Fruit fly (Drosophila melanogaster) whole organism, embryonic: Measurements from ENCODE around the gene CG1999.

ENCODE experiments used
- BEAF-32 ChIP-seq: fragments of 200-800 bp; sonication (Bioruptor generic); optimal IDR thresholded peaks from 3 replicates; lab custom pipeline; 2017; ENCODE audit warnings: missing biosample characterization, missing genetic modification characterization, mild to moderate bottlenecking, moderate library complexity, missing genetic modification reagents
- C15 ChIP-seq: fragments of 200-800 bp; sonication (Bioruptor generic); IDR thresholded peaks from 3 replicates; pipeline ENCODE4 v1.3.6; 2022; ENCODE audit warnings: missing biosample characterization, missing genetic modification characterization
- CG10565 ChIP-seq: fragments of 200-800 bp; sonication (Bioruptor generic); optimal IDR thresholded peaks from 3 replicates; lab custom pipeline; 2016; ENCODE audit warnings: missing biosample characterization, mild to moderate bottlenecking, missing genetic modification characterization
- CG10979 ChIP-seq: fragments of 200-800 bp; sonication (Bioruptor generic); optimal IDR thresholded peaks from 2 replicates; lab custom pipeline; 2018; ENCODE audit warnings: missing biosample characterization, mild to moderate bottlenecking, missing genetic modification characterization, moderate library complexity
- CG14860 ChIP-seq: fragments of 200-800 bp; sonication (Bioruptor generic); IDR thresholded peaks from 3 replicates; pipeline ENCODE4 v1.3.6; 2022; ENCODE audit warnings: missing biosample characterization, missing genetic modification characterization; ENCODE audit not compliant: partially characterized antibody
- CG17359 ChIP-seq: fragments of 200-800 bp; sonication (Bioruptor generic); optimal IDR thresholded peaks from 3 replicates; lab custom pipeline; 2018; ENCODE audit warnings: missing biosample characterization, mild to moderate bottlenecking, missing genetic modification characterization, moderate library complexity
- CG17385 ChIP-seq: fragments of 200-800 bp; sonication (Bioruptor generic); optimal IDR thresholded peaks from 3 replicates; lab custom pipeline; 2018; ENCODE audit warnings: missing biosample characterization, mild to moderate bottlenecking, missing genetic modification characterization
- CG2875 ChIP-seq: fragments of 200-800 bp; sonication (Bioruptor generic); optimal IDR thresholded peaks from 2 replicates; lab custom pipeline; 2017; ENCODE audit warnings: missing biosample characterization, mild to moderate bottlenecking, missing genetic modification characterization, missing genetic modification reagents
- CG4617 ChIP-seq: fragments of 200-800 bp; sonication (Bioruptor generic); optimal IDR thresholded peaks from 3 replicates; lab custom pipeline; 2016; ENCODE audit warnings: missing biosample characterization, missing genetic modification characterization, borderline replicate concordance
- CG9932 ChIP-seq: fragments of 200-800 bp; sonication (Bioruptor generic); IDR thresholded peaks from 2 replicates; pipeline ENCODE4 v1.3.6; 2022; ENCODE audit warnings: missing biosample characterization, missing genetic modification characterization
- CTCF ChIP-seq: fragments of 200-800 bp; sonication (Bioruptor generic); optimal IDR thresholded peaks from 2 replicates; lab custom pipeline; 2017; ENCODE audit warnings: missing biosample characterization, mild to moderate bottlenecking, missing genetic modification characterization, moderate library complexity
- Deaf1 ChIP-seq: fragments of 200-800 bp; optimal IDR thresholded peaks from 3 replicates; lab custom pipeline; 2019; ENCODE audit warnings: missing biosample characterization, mild to moderate bottlenecking, missing genetic modification characterization, moderate library complexity
- Dip2 ChIP-seq: fragments of 200-800 bp; sonication (Bioruptor generic); IDR thresholded peaks from 2 replicates; pipeline ENCODE4 v1.3.6; 2022; ENCODE audit warnings: missing biosample characterization, missing genetic modification characterization
- Dll ChIP-seq: fragments of 200-800 bp; sonication (Bioruptor generic); IDR thresholded peaks from 4 replicates; pipeline ENCODE4 v1.3.6; 2022; ENCODE audit warnings: missing biosample characterization, missing genetic modification characterization; ENCODE audit not compliant: partially characterized antibody
- Dref ChIP-seq: fragments of 200-800 bp; sonication (Bioruptor generic); IDR thresholded peaks from 2 replicates; pipeline ENCODE4 v1.3.6; 2022; ENCODE audit warnings: missing biosample characterization, missing genetic modification characterization
- Hr51 ChIP-seq, 2 experiments: fragments of 200-800 bp; sonication (Bioruptor generic); optimal IDR thresholded peaks; 2 replicates in 1 of 2; 3 replicates in 1 of 2; lab custom pipeline; 2016 to 2018; ENCODE audit warnings: missing biosample characterization in 2 of 2, missing genetic modification characterization in 2 of 2, mild to moderate bottlenecking in 1 of 2, moderate library complexity in 1 of 2
- Jarid2 ChIP-seq: fragments of 200-800 bp; sonication (Bioruptor generic); optimal IDR thresholded peaks from 3 replicates; lab custom pipeline; 2017; ENCODE audit warnings: mild to moderate bottlenecking, missing biosample characterization, missing genetic modification reagents, missing genetic modification characterization
- Max ChIP-seq: fragments of 200-800 bp; sonication (Bioruptor generic); optimal IDR thresholded peaks from 2 replicates; lab custom pipeline; 2016; ENCODE audit warnings: missing biosample characterization, mild to moderate bottlenecking, missing genetic modification characterization
- Oli ChIP-seq: fragments of 200-800 bp; sonication (Bioruptor generic); optimal IDR thresholded peaks from 2 replicates; lab custom pipeline; 2018; ENCODE audit warnings: missing biosample characterization, mild to moderate bottlenecking, missing genetic modification characterization, moderate library complexity
- Spps ChIP-seq: fragments of 200-800 bp; sonication (Bioruptor generic); optimal IDR thresholded peaks from 2 replicates; lab custom pipeline; 2018; ENCODE audit warnings: missing biosample characterization, mild to moderate bottlenecking, missing genetic modification characterization
- Xrp1 ChIP-seq: fragments of 200-800 bp; sonication (Bioruptor generic); IDR thresholded peaks from 2 replicates; pipeline ENCODE4 v1.3.6; 2022; ENCODE audit warnings: missing biosample characterization, missing genetic modification characterization
- ash1 ChIP-seq: fragments of 200-800 bp; sonication (Bioruptor generic); optimal IDR thresholded peaks from 2 replicates; lab custom pipeline; 2018; ENCODE audit warnings: missing biosample characterization, mild to moderate bottlenecking, missing genetic modification characterization
- disco-r ChIP-seq: fragments of 200-800 bp; sonication (Bioruptor generic); optimal IDR thresholded peaks from 2 replicates; lab custom pipeline; 2016; ENCODE audit warnings: missing biosample characterization, missing genetic modification characterization
- fd96Cb ChIP-seq: fragments of 200-800 bp; sonication (Bioruptor generic); optimal IDR thresholded peaks from 2 replicates; lab custom pipeline; 2018; ENCODE audit warnings: missing biosample characterization, mild to moderate bottlenecking, missing genetic modification characterization, moderate library complexity
- onecut ChIP-seq: fragments of 200-800 bp; sonication (Bioruptor generic); IDR thresholded peaks from 2 replicates; pipeline ENCODE4 v1.3.6; 2022; ENCODE audit warnings: missing biosample characterization, missing genetic modification characterization
- otp ChIP-seq: fragments of 200-800 bp; sonication (Bioruptor generic); IDR thresholded peaks from 3 replicates; pipeline ENCODE4, ENCODE4 v1.3.6; 2022; ENCODE audit warnings: missing biosample characterization, missing genetic modification characterization
- run ChIP-seq: fragments of 200-800 bp; sonication (Bioruptor generic); optimal IDR thresholded peaks from 3 replicates; lab custom pipeline; 2018; ENCODE audit warnings: missing biosample characterization, mild to moderate bottlenecking, missing genetic modification characterization
- zfh2 ChIP-seq: fragments of 200-800 bp; sonication (Bioruptor generic); optimal IDR thresholded peaks from 2 replicates; lab custom pipeline; 2016; ENCODE audit warnings: missing biosample characterization, missing genetic modification characterization

CG1999 gene

dm6 chrX:7403074-7403473 is 44.5 kb downstream of the CG1999 start, which contains the start of gene CG15035:
CG15035 (minus strand) TSS chrX:7403174.
- TF ChIP-seq Spps (tag; lab: Kevin White, UChicago), result no peak
- no peak for TF ChIP-seq Jarid2 (GFP tag; lab: Kevin White, UChicago)
- no peak for TF ChIP-seq CG17359 (tag; lab: Kevin White, UChicago)
- TF ChIP-seq CG9932 (GFP tag; lab: Robert Waterston, UW), result no peak
- no peak for TF ChIP-seq CG10565 (GFP tag; lab: Kevin White, UChicago)
- no peak for TF ChIP-seq CG2875
- TF ChIP-seq CG10979 (tag; lab: Kevin White, UChicago), result no peak

DNA sequence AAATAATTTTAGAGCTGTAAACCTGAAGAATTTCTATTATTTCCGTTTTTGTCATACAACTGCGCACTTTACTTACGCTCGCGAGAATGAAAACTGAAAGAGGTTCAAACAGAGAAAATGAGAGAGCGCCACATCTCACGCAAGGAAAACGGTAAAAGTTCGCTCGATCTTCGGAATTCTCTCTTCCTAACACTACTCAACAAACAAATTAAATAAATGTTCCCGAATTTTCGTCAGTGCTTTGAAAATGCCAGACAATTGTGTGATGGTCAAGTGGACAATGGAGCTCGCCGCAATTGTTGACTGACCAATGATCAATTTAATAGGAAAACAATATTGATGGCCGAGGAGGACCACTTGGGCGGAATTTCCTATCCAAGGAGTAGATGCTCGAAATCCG is 47.1 kb downstream of the CG1999 start, which contains the start of gene CG1677:
CG1677 (minus strand) TSS at position 101 of the 400 bp plus-strand sequence.
- TF ChIP-seq CG17385 (no peak), run (tag; lab: Kevin White, UChicago) (no peak), Oli (no peak), Dll (no peak), CG14860 (GFP tag; lab: Robert Waterston, UW) (no peak), CG4617 (no peak), C15 (GFP tag; lab: Robert Waterston, UW) (no peak), Dref (GFP tag; lab: Robert Waterston, UW) (no peak), CTCF (GFP tag; lab: Kevin White, UChicago) (no peak), onecut (GFP tag; lab: Robert Waterston, UW) (no peak), otp (GFP tag; lab: Robert Waterston, UW) (no peak), Xrp1 (no peak), BEAF-32 (GFP tag; lab: Kevin White, UChicago) (no peak), fd96Cb (tag; lab: Kevin White, UChicago) (no peak), Max (GFP tag; lab: Kevin White, UChicago) (no peak), zfh2 (GFP tag; lab: Kevin White, UChicago) (no peak), Hr51 (GFP tag; optimal IDR thresholded peaks at IDR 0.05; lab: Kevin White, UChicago) (no peak), Deaf1 (no peak)

DNA sequence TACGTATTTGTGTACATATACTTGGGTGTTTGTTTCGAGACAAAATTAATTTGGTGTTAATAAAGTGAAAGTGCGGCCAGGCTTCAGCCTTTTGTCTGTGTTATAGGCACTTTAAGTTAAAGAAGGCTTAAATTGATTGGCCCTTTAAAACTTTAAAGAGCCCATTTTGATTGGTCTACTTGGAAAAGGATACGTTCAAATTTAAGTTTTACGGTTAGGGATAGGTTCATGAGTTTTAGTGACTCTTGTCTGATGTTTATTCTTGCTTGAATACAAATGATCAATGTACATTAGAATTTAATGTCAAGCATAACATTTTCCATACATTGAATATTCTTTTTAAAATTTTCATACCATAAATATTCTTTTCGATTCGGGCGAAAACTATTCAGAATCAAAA is 48.3 kb downstream of the CG1999 start, which contains the start of gene CG32727:
CG32727 (plus strand) TSS at position 301 of the 400 bp plus-strand sequence.
- TF ChIP-seq ash1 (no peak), Dip2 (GFP tag; lab: Robert Waterston, UW) (no peak), disco-r (GFP tag; lab: Kevin White, UChicago) (no peak)
